Worm (Caenorhabditis elegans) whole organism, L4 larva: Measurements from ENCODE around the gene fbxc-54.

ENCODE experiments used
- D1046.2 ChIP-seq: fragments of 200-800 bp; sonication (Bioruptor generic); IDR thresholded peaks from 2 replicates; pipeline ENCODE4 v1.3.6; 2022; ENCODE audit warnings: missing genetic modification characterization, missing compliant biosample characterization
- R02D3.7 ChIP-seq: fragments of 150-350 bp; sonication (generic microtip); optimal IDR thresholded peaks from 3 replicates; lab custom pipeline; 2014; ENCODE audit warnings: missing biosample characterization, missing genetic modification characterization
- T20F7.1 ChIP-seq: fragments of 200-800 bp; sonication (Bioruptor generic); optimal IDR thresholded peaks from 2 replicates; lab custom pipeline; 2018; ENCODE audit warnings: mild to moderate bottlenecking, missing genetic modification characterization, missing compliant biosample characterization
- Y105C5A.15 ChIP-seq: fragments of 200-800 bp; sonication (Bioruptor generic); IDR thresholded peaks from 2 replicates; pipeline ENCODE4 v1.3.6; 2022; ENCODE audit warnings: missing genetic modification characterization, missing compliant biosample characterization
- Y48G9A.11 ChIP-seq: fragments of 200-800 bp; sonication (Bioruptor generic); IDR thresholded peaks from 2 replicates; pipeline ENCODE4 v1.3.6; 2022; ENCODE audit warnings: missing genetic modification reagents, missing genetic modification characterization, missing compliant biosample characterization
- Y5F2A.4 ChIP-seq: fragments of 200-800 bp; sonication (Bioruptor generic); optimal IDR thresholded peaks from 2 replicates; lab custom pipeline; 2018; ENCODE audit warnings: mild to moderate bottlenecking, missing genetic modification characterization, missing compliant biosample characterization
- aly-2 ChIP-seq: sonication (generic microtip); optimal IDR thresholded peaks from 2 replicates; lab custom pipeline; 2018; ENCODE audit warnings: missing biosample characterization, missing genetic modification characterization
- ama-1 ChIP-seq: fragments of 150-350 bp; optimal IDR thresholded peaks from 2 replicates; lab custom pipeline; 2014; ENCODE audit warnings: inconsistent platforms, mixed read lengths
- ceh-32 ChIP-seq: sonication (generic microtip); optimal IDR thresholded peaks from 2 replicates; lab custom pipeline; 2016; ENCODE audit warnings: mild to moderate bottlenecking, missing genetic modification characterization, missing compliant biosample characterization; ENCODE audit not compliant: poor library complexity
- ceh-62 ChIP-seq: sonication (generic microtip); optimal IDR thresholded peaks from 2 replicates; lab custom pipeline; 2017; ENCODE audit warnings: missing biosample characterization, missing genetic modification characterization
- ces-1 ChIP-seq: fragments of 150-350 bp; sonication (generic microtip); optimal IDR thresholded peaks from 4 replicates; lab custom pipeline; 2014; ENCODE audit warnings: missing biosample characterization, missing genetic modification reagents, missing genetic modification characterization
- ctbp-1 ChIP-seq: fragments of 200-800 bp; sonication (Bioruptor generic); IDR thresholded peaks from 2 replicates; pipeline ENCODE4 v1.3.6; 2022; ENCODE audit warnings: missing genetic modification reagents, missing genetic modification characterization, missing compliant biosample characterization
- daf-16 ChIP-seq, 3 experiments: sonication (generic microtip); optimal IDR thresholded peaks; 2 replicates each; lab custom pipeline; 2016 to 2017; ENCODE audit warnings: missing genetic modification characterization in 3 of 3, missing genetic modification reagents in 3 of 3, mild to moderate bottlenecking in 2 of 3, missing compliant biosample characterization in 2 of 3, missing biosample characterization in 1 of 3, moderate library complexity in 1 of 3
- daf-8 ChIP-seq: fragments of 200-800 bp; sonication (Bioruptor generic); IDR thresholded peaks from 2 replicates; pipeline ENCODE4 v1.3.6; 2022; ENCODE audit warnings: missing genetic modification characterization, missing compliant biosample characterization
- dmd-6 ChIP-seq: fragments of 200-800 bp; sonication (Bioruptor generic); IDR thresholded peaks from 2 replicates; pipeline ENCODE4 v1.3.6; 2022; ENCODE audit warnings: missing genetic modification reagents, missing genetic modification characterization, missing compliant biosample characterization
- dmd-8 ChIP-seq: fragments of 200-800 bp; sonication (Bioruptor generic); IDR thresholded peaks from 2 replicates; pipeline ENCODE4 v1.3.6; 2022; ENCODE audit warnings: missing genetic modification characterization, missing compliant biosample characterization
- dpl-1 ChIP-seq: fragments of 150-350 bp; optimal IDR thresholded peaks from 2 replicates; lab custom pipeline; 2014; ENCODE audit warnings: missing biosample characterization, missing genetic modification reagents, missing genetic modification characterization
- duxl-1 ChIP-seq: sonication (generic microtip); optimal IDR thresholded peaks from 2 replicates; lab custom pipeline; 2016; ENCODE audit warnings: mild to moderate bottlenecking, missing genetic modification characterization, moderate library complexity, missing compliant biosample characterization; ENCODE audit not compliant: poor library complexity
- dve-1 ChIP-seq: sonication (generic microtip); optimal IDR thresholded peaks from 2 replicates; lab custom pipeline; 2017; ENCODE audit warnings: antibody characterized with exemption, mild to moderate bottlenecking, missing genetic modification characterization, missing compliant biosample characterization; ENCODE audit not compliant: insufficient read depth
- egl-43 ChIP-seq: fragments of 200-800 bp; sonication (Bioruptor generic); IDR thresholded peaks from 2 replicates; pipeline ENCODE4 v1.3.6; 2022; ENCODE audit warnings: missing genetic modification reagents, missing genetic modification characterization, missing compliant biosample characterization
- hif-1 ChIP-seq, 2 experiments: sonication (generic microtip); optimal IDR thresholded peaks; 2 replicates each; lab custom pipeline; 2016 to 2017; ENCODE audit warnings: missing compliant biosample characterization in 2 of 2, missing genetic modification characterization in 2 of 2, missing genetic modification reagents in 2 of 2, missing genotype in 2 of 2, mild to moderate bottlenecking in 1 of 2
- lin-1 ChIP-seq: fragments of 200-800 bp; sonication (Bioruptor generic); IDR thresholded peaks from 2 replicates; pipeline ENCODE4 v1.3.6; 2022; ENCODE audit warnings: missing genetic modification reagents, missing genetic modification characterization, missing compliant biosample characterization
- lin-15B ChIP-seq: fragments of 150-350 bp; sonication (generic microtip); optimal IDR thresholded peaks from 3 replicates; lab custom pipeline; 2014; ENCODE audit warnings: missing biosample characterization, missing genetic modification characterization
- lin-29 ChIP-seq: fragments of 200-800 bp; sonication (Bioruptor generic); IDR thresholded peaks from 2 replicates; pipeline ENCODE4 v1.3.6; 2022; ENCODE audit warnings: missing genetic modification reagents, missing genetic modification characterization, missing compliant biosample characterization
- lin-39 ChIP-seq: fragments of 150-350 bp; optimal IDR thresholded peaks from 2 replicates; lab custom pipeline; 2014; ENCODE audit warnings: missing biosample characterization, missing genetic modification reagents, missing genetic modification characterization
- lsy-2 ChIP-seq, 2 experiments: fragments of 150-350 bp in 1 of 2; sonication (generic microtip) in 1 of 2; optimal IDR thresholded peaks; 2 replicates each; lab custom pipeline; 2014 to 2017; ENCODE audit warnings: missing biosample characterization in 2 of 2, missing genetic modification characterization in 2 of 2
- madf-9 ChIP-seq: fragments of 200-800 bp; sonication (Bioruptor generic); conservative IDR thresholded peaks from 2 replicates; pipeline ENCODE4 v1.3.6; 2022; ENCODE audit warnings: missing genetic modification reagents, missing genetic modification characterization, missing compliant biosample characterization
- mdl-1 ChIP-seq, 2 experiments: fragments of 150-350 bp in 1 of 2; sonication (generic microtip) in 1 of 2; optimal IDR thresholded peaks; 2 replicates each; lab custom pipeline; 2014 to 2017; ENCODE audit warnings: missing biosample characterization in 2 of 2, missing genetic modification characterization in 2 of 2
- mdt-29 ChIP-seq: fragments of 200-800 bp; sonication (Bioruptor generic); IDR thresholded peaks from 2 replicates; pipeline ENCODE4 v1.3.6; 2022; ENCODE audit warnings: missing genetic modification reagents, missing genetic modification characterization, missing compliant biosample characterization
- mep-1 ChIP-seq: fragments of 150-350 bp; sonication (generic microtip); optimal IDR thresholded peaks from 3 replicates; lab custom pipeline; 2014; ENCODE audit warnings: missing biosample characterization, missing genetic modification characterization
- mes-2 ChIP-seq: sonication (generic microtip); optimal IDR thresholded peaks from 2 replicates; lab custom pipeline; 2016; ENCODE audit warnings: missing genotype, mild to moderate bottlenecking, missing genetic modification characterization, missing compliant biosample characterization; ENCODE audit not compliant: poor library complexity, severe bottlenecking
- mxl-2 ChIP-seq: fragments of 200-800 bp; sonication (Bioruptor generic); conservative IDR thresholded peaks from 2 replicates; pipeline ENCODE4 v1.3.6; 2022; ENCODE audit warnings: missing genetic modification reagents, missing genetic modification characterization, missing compliant biosample characterization
- nhr-102 ChIP-seq: sonication (generic microtip); optimal IDR thresholded peaks from 2 replicates; lab custom pipeline; 2016; ENCODE audit warnings: mild to moderate bottlenecking, missing genetic modification characterization, moderate library complexity, missing compliant biosample characterization
- nhr-237 ChIP-seq: sonication (generic microtip); optimal IDR thresholded peaks from 2 replicates; lab custom pipeline; 2017; ENCODE audit warnings: missing biosample characterization, missing genetic modification characterization
- nhr-41 ChIP-seq: fragments of 200-800 bp; sonication (Bioruptor generic); IDR thresholded peaks from 2 replicates; pipeline ENCODE4 v1.3.6; 2022; ENCODE audit warnings: missing genetic modification reagents, missing genetic modification characterization, missing compliant biosample characterization
- nhr-6 ChIP-seq: fragments of 150-350 bp; optimal IDR thresholded peaks from 2 replicates; lab custom pipeline; 2014; ENCODE audit warnings: missing biosample characterization, missing genetic modification characterization
- pha-4 ChIP-seq, 2 experiments: fragments of 150-350 bp in 1 of 2; fragments of 200-800 bp in 1 of 2; sonication (Bioruptor generic) in 1 of 2; IDR thresholded peaks in 1 of 2; optimal IDR thresholded peaks in 1 of 2; 2 replicates each; pipeline versions ENCODE4 v1.3.6 to Lab custom; 2014 to 2022; ENCODE audit warnings: missing genetic modification characterization in 2 of 2, missing genetic modification reagents in 2 of 2, missing biosample characterization in 1 of 2, missing compliant biosample characterization in 1 of 2
- php-3 ChIP-seq: fragments of 200-800 bp; sonication (Bioruptor generic); IDR thresholded peaks from 2 replicates; pipeline ENCODE4 v1.3.6; 2022; ENCODE audit warnings: missing genetic modification reagents, missing genetic modification characterization, missing compliant biosample characterization
- saeg-2 ChIP-seq: fragments of 200-800 bp; sonication (Bioruptor generic); IDR thresholded peaks from 2 replicates; pipeline ENCODE4 v1.3.6; 2022; ENCODE audit warnings: missing genetic modification reagents, missing genetic modification characterization, missing compliant biosample characterization
- sdz-12 ChIP-seq: fragments of 200-800 bp; sonication (Bioruptor generic); optimal IDR thresholded peaks from 2 replicates; lab custom pipeline; 2018; ENCODE audit warnings: mild to moderate bottlenecking, missing genetic modification characterization, missing compliant biosample characterization
- set-16 ChIP-seq: fragments of 200-800 bp; sonication (Bioruptor generic); IDR thresholded peaks from 2 replicates; pipeline ENCODE4 v1.3.6; 2022; ENCODE audit warnings: missing genetic modification reagents, missing genetic modification characterization, missing compliant biosample characterization
- snpc-4 ChIP-seq: fragments of 150-350 bp; optimal IDR thresholded peaks from 2 replicates; lab custom pipeline; 2014; ENCODE audit warnings: missing biosample characterization, missing genetic modification characterization
- spr-1 ChIP-seq: sonication (generic microtip); optimal IDR thresholded peaks from 2 replicates; lab custom pipeline; 2016; ENCODE audit warnings: mild to moderate bottlenecking, missing genetic modification characterization, missing compliant biosample characterization
- spr-3 ChIP-seq: fragments of 200-800 bp; sonication (Bioruptor generic); optimal IDR thresholded peaks from 2 replicates; lab custom pipeline; 2018; ENCODE audit warnings: mild to moderate bottlenecking, missing genetic modification characterization, missing compliant biosample characterization
- unc-62 ChIP-seq, 3 experiments: fragments of 150-350 bp in 1 of 3; sonication (generic microtip); optimal IDR thresholded peaks in 2 of 3; peaks in 1 of 3; 1 replicate in 1 of 3; 2 replicates in 2 of 3; lab custom pipeline; 2014 to 2017; ENCODE audit warnings: missing biosample characterization in 3 of 3, missing genetic modification characterization in 3 of 3, missing genetic modification reagents in 3 of 3, missing genotype in 1 of 3
- zfp-2 ChIP-seq: sonication (generic microtip); optimal IDR thresholded peaks from 2 replicates; lab custom pipeline; 2016; ENCODE audit warnings: mild to moderate bottlenecking, missing genetic modification characterization, missing compliant biosample characterization
- zfp-3 ChIP-seq: fragments of 200-800 bp; sonication (Bioruptor generic); conservative IDR thresholded peaks from 2 replicates; pipeline ENCODE4 v1.3.6; 2022; ENCODE audit warnings: missing genetic modification reagents, missing genetic modification characterization, missing compliant biosample characterization
- zip-11 ChIP-seq: fragments of 200-800 bp; sonication (Bioruptor generic); IDR thresholded peaks from 2 replicates; pipeline ENCODE4 v1.3.6; 2022; ENCODE audit warnings: missing genetic modification characterization, missing compliant biosample characterization
- zip-2 ChIP-seq: fragments of 150-350 bp; optimal IDR thresholded peaks from 2 replicates; lab custom pipeline; 2014; ENCODE audit warnings: missing biosample characterization, missing genetic modification characterization
- ztf-11 ChIP-seq: fragments of 150-350 bp; optimal IDR thresholded peaks from 2 replicates; lab custom pipeline; 2014; ENCODE audit warnings: missing biosample characterization, missing genetic modification characterization

fbxc-54 gene

DNA sequence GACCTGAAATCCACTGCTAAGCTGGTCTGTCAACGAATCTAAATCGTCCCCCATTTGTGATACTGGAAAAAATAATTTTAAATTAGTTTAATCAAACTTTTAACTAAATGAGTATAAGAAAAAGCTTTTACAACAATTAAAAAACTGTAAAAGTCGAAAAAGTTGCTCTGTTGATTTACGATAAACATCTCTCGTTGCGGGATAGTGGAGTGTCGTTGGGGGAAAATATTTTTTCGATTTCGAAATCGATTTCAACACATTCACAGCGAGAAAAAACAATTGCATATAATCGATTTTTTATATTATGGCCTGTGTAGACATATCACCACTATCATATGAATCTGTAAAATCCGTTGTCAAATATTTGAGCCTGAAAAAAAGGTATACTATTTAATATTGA lies at the start of gene fbxc-54, which contains the start of gene F23F1.5:
Gene fbxc-54, plus strand, starts transcription at position 199 of the 400 bp plus-strand sequence.
Gene F23F1.5, minus strand, starts transcription at position 64 of the 400 bp plus-strand sequence.
- TF ChIP-seq zfp-2 (tag; lab: Kevin White, UChicago) (no peak), zfp-3 (GFP tag; lab: Robert Waterston, UW) (no peak), pha-4 (GFP tag; IDR thresholded peaks at IDR 0.05; lab: Robert Waterston, UW) (no peak), pha-4 (tag; optimal IDR thresholded peaks at IDR 0.05; lab: Kevin White, UChicago) (no peak), dmd-6 (no peak), lsy-2 (tag; optimal IDR thresholded peaks at IDR 0.05; lab: Kevin White, UChicago) (peak in 1 of 2 experiments; percentile 58), ztf-11 (tag; lab: Kevin White, UChicago) (no peak), sdz-12 (no peak), nhr-6 (tag; lab: Kevin White, UChicago) (peak; percentile 37), Y5F2A.4 (GFP tag; lab: Kevin White, UChicago) (no peak), dpl-1 (peak; percentile 31), lin-29 (GFP tag; lab: Robert Waterston, UW) (no peak), ceh-62 (tag; lab: Kevin White, UChicago) (no peak), daf-8 (GFP tag; lab: Robert Waterston, UW) (no peak), aly-2 (no peak), dmd-8 (no peak), duxl-1 (no peak), D1046.2 (GFP tag; lab: Robert Waterston, UW) (no peak), R02D3.7 (peak; percentile 43), Y105C5A.15 (GFP tag; lab: Robert Waterston, UW) (no peak), saeg-2 (GFP tag; lab: Robert Waterston, UW) (no peak), dve-1 (tag; lab: Kevin White, UChicago) (peak; percentile 18), set-16 (GFP tag; lab: Robert Waterston, UW) (no peak), egl-43 (no peak), Y48G9A.11 (no peak), zip-2 (tag; lab: Kevin White, UChicago) (no peak), mxl-2 (GFP tag; lab: Robert Waterston, UW) (no peak), nhr-41 (no peak), nhr-237 (tag; lab: Kevin White, UChicago) (no peak), madf-9 (GFP tag; lab: Robert Waterston, UW) (no peak), mes-2 (tag; lab: Kevin White, UChicago) (peak; percentile 37), T20F7.1 (peak; percentile 90), lin-39 (tag; lab: Kevin White, UChicago) (no peak), zip-11 (GFP tag; lab: Robert Waterston, UW) (no peak), ctbp-1 (GFP tag; lab: Robert Waterston, UW) (no peak), nhr-102 (no peak), spr-3 (GFP tag; lab: Kevin White, UChicago) (no peak), mdl-1 (tag; optimal IDR thresholded peaks at IDR 0.05; lab: Kevin White, UChicago) (no peak), ama-1 (lab: Kevin White, UChicago) (no peak), ces-1 (GFP tag; lab: Kevin White, UChicago) (no peak), mep-1 (tag; lab: Kevin White, UChicago) (no peak), daf-16 (GFP tag; optimal IDR thresholded peaks at IDR 0.05; lab: Kevin White, UChicago) (no peak), daf-16 (tag; optimal IDR thresholded peaks at IDR 0.05; lab: Kevin White, UChicago) (peak; percentile 62), ceh-32 (tag; lab: Kevin White, UChicago) (no peak), snpc-4 (tag; lab: Kevin White, UChicago) (no peak), hif-1 (tag; optimal IDR thresholded peaks at IDR 0.05; lab: Kevin White, UChicago) (no peak), unc-62 (GFP tag; optimal IDR thresholded peaks at IDR 0.05 in 1 of 2; lab: Kevin White, UChicago) (no peak), unc-62 (tag; optimal IDR thresholded peaks at IDR 0.05; lab: Kevin White, UChicago) (no peak), lin-1 (GFP tag; lab: Robert Waterston, UW) (no peak), php-3 (GFP tag; lab: Robert Waterston, UW) (no peak), spr-1 (tag; lab: Kevin White, UChicago) (no peak), mdt-29 (GFP tag; lab: Robert Waterston, UW) (no peak), lin-15B (tag; lab: Kevin White, UChicago) (no peak)
